Fruit fly (Drosophila melanogaster): ENCODE data around the gene Rga.
A peak's percentile ranks its signal among the peaks of the same experiment; 100 is the strongest.

Rga gene

dm6 chr3R:5570635-5571436 is 42.1 kb downstream of the Rga start, which contains the start of gene CRMP (continued):
- TF ChIP-seq CG14667 (GFP tag; IDR thresholded peaks at IDR 0.05) (no peak), CG3838 (GFP tag; optimal IDR thresholded peaks at IDR 0.05) (no peak), CG34422 (GFP tag; IDR thresholded peaks at IDR 0.05) (no peak), CG32532 (GFP tag; IDR thresholded peaks at IDR 0.05) (no peak), Nf-YA (GFP tag; IDR thresholded peaks at IDR 0.05) (no peak), Asciz (GFP tag; optimal IDR thresholded peaks at IDR 0.05) (peak; percentile 4), slp2 (GFP tag; optimal IDR thresholded peaks at IDR 0.05) (no peak), Ets97D (GFP tag; optimal IDR thresholded peaks at IDR 0.05) (no peak), CG12942 (GFP tag; optimal IDR thresholded peaks at IDR 0.05) (no peak), lilli (GFP tag; optimal IDR thresholded peaks at IDR 0.05) (no peak), Jarid2 (GFP tag; optimal IDR thresholded peaks at IDR 0.05) (no peak), Doc3 (GFP tag; IDR thresholded peaks at IDR 0.05; ENCODE audit: partially characterized antibody) (peak; percentile 43; the same call in 1 of the 3 replicates), CG33557 (GFP tag; optimal IDR thresholded peaks at IDR 0.05) (peak; percentile 24), Deaf1 (tag; optimal IDR thresholded peaks at IDR 0.05) (peak; percentile 62), CG9609 (GFP tag; optimal IDR thresholded peaks at IDR 0.05) (no peak), Ada2b (GFP tag; IDR thresholded peaks at IDR 0.05) (no peak), gro (GFP tag; optimal IDR thresholded peaks at IDR 0.05) (no peak), maf-S (GFP tag; optimal IDR thresholded peaks at IDR 0.05) (no peak), sqz (GFP tag; optimal IDR thresholded peaks at IDR 0.05) (peak; percentile 62), Tbp (GFP tag; optimal IDR thresholded peaks at IDR 0.05) (no peak), CG6689 (GFP tag; IDR thresholded peaks at IDR 0.05) (no peak), CG2678 (tag; optimal IDR thresholded peaks at IDR 0.05) (no peak), CG13624 (GFP tag; optimal IDR thresholded peaks at IDR 0.05) (no peak), trh (GFP tag; optimal IDR thresholded peaks at IDR 0.05) (no peak), sob (GFP tag; IDR thresholded peaks at IDR 0.05) (no peak), CG10431 (GFP tag; optimal IDR thresholded peaks at IDR 0.05) (no peak), Spps (tag; optimal IDR thresholded peaks at IDR 0.05) (no peak), CG10267 (tag; optimal IDR thresholded peaks at IDR 0.05) (no peak), slbo (GFP tag; IDR thresholded peaks at IDR 0.05) (no peak), CG13287 (GFP tag; IDR thresholded peaks at IDR 0.05; ENCODE audit: partially characterized antibody) (peak; percentile 59), CG7357 (GFP tag; IDR thresholded peaks at IDR 0.05) (no peak), CG13296 (GFP tag; optimal IDR thresholded peaks at IDR 0.05) (peak; percentile 26), kni (GFP tag; optimal IDR thresholded peaks at IDR 0.05) (no peak), salm (tag; optimal IDR thresholded peaks at IDR 0.05) (no peak), CG14860 (GFP tag; IDR thresholded peaks at IDR 0.05; ENCODE audit: partially characterized antibody) (no peak), CG8944 (GFP tag; optimal IDR thresholded peaks at IDR 0.05) (no peak), CG4328 (GFP tag; optimal IDR thresholded peaks at IDR 0.05) (no peak), onecut (GFP tag; IDR thresholded peaks at IDR 0.05) (no peak), CG10274 (GFP tag; optimal IDR thresholded peaks at IDR 0.05) (no peak), nerfin-1 (tag; optimal IDR thresholded peaks at IDR 0.05) (peak; percentile 70), wdn (GFP tag; IDR thresholded peaks at IDR 0.05) (no peak), Eip74EF (GFP tag; optimal IDR thresholded peaks at IDR 0.05) (no peak), CG17186 (GFP tag; optimal IDR thresholded peaks at IDR 0.05) (no peak), sima (GFP tag; optimal IDR thresholded peaks at IDR 0.05) (no peak), knrl (GFP tag; IDR thresholded peaks at IDR 0.05; ENCODE audit: partially characterized antibody) (no peak), CG4282 (GFP tag; optimal IDR thresholded peaks at IDR 0.05) (no peak), exex (tag; optimal IDR thresholded peaks at IDR 0.05) (no peak), ap (GFP tag; IDR thresholded peaks at IDR 0.05) (no peak), Drgx (GFP tag; IDR thresholded peaks at IDR 0.05) (no peak), CG10654 (GFP tag; optimal IDR thresholded peaks at IDR 0.05) (no peak)

Measured in whole organism, embryonic.